Worm (Caenorhabditis elegans) whole organism, L4/young adult: ENCODE measurements around the gene spp-7.
"Not testable (repeated sequence)": the region's sequence is repeated elsewhere in the genome, so short reads cannot be mapped to it uniquely, and the experiment has no call there.

Experiments
- W03F9.2 ChIP-seq: fragments of 150-350 bp; optimal IDR thresholded peaks from 2 replicates; lab custom pipeline; 2014; ENCODE audit warnings: missing biosample characterization, missing genetic modification characterization
- him-1 ChIP-seq: sonication (generic microtip); optimal IDR thresholded peaks from 2 replicates; lab custom pipeline; 2016; ENCODE audit warnings: missing genotype, missing genetic modification reagents, missing genetic modification characterization, missing compliant biosample characterization

- not testable (repeated sequence) for TF ChIP-seq W03F9.2, him-1 (tag; lab: Kevin White, UChicago)
These were observed 48.8 kb upstream of the spp-7 start, which contains the start of gene Y52D5A.2 for ce11 chrIV:5464403-5464802.
